Worm (Caenorhabditis elegans) whole organism, late embryonic: ENCODE results near the gene ufd-2.

Experiments used
- F13H6.1 ChIP-seq: sonication (generic microtip); optimal IDR thresholded peaks from 2 replicates; lab custom pipeline; 2016; ENCODE audit warnings: missing genetic modification characterization, missing compliant biosample characterization
- K02D7.2 ChIP-seq: sonication (generic microtip); optimal IDR thresholded peaks from 2 replicates; lab custom pipeline; 2017; ENCODE audit warnings: mild to moderate bottlenecking, missing genetic modification characterization, missing compliant biosample characterization
- K09A11.1 ChIP-seq: sonication (generic microtip); optimal IDR thresholded peaks from 2 replicates; lab custom pipeline; 2017; ENCODE audit warnings: antibody characterized with exemption, mild to moderate bottlenecking, missing genetic modification characterization, missing compliant biosample characterization; ENCODE audit not compliant: insufficient read depth
- Y22D7AL.16 ChIP-seq: sonication (generic microtip); optimal IDR thresholded peaks from 2 replicates; lab custom pipeline; 2016; ENCODE audit warnings: missing genetic modification characterization, missing compliant biosample characterization
- ama-1 ChIP-seq: fragments of 150-350 bp; optimal IDR thresholded peaks from 2 replicates; lab custom pipeline; 2014
- ceh-14 ChIP-seq: sonication (generic microtip); optimal IDR thresholded peaks from 2 replicates; lab custom pipeline; 2016; ENCODE audit warnings: missing genotype, missing genetic modification characterization, missing compliant biosample characterization
- ceh-19 ChIP-seq: fragments of 200-800 bp; sonication (Bioruptor generic); optimal IDR thresholded peaks from 2 replicates; lab custom pipeline; 2018; ENCODE audit warnings: mild to moderate bottlenecking, missing genetic modification characterization, missing compliant biosample characterization
- ceh-24 ChIP-seq: sonication (generic microtip); optimal IDR thresholded peaks from 2 replicates; lab custom pipeline; 2016; ENCODE audit warnings: mild to moderate bottlenecking, missing genetic modification characterization, missing compliant biosample characterization
- ceh-31 ChIP-seq: sonication (generic microtip); optimal IDR thresholded peaks from 2 replicates; lab custom pipeline; 2016; ENCODE audit warnings: missing genetic modification characterization, missing compliant biosample characterization
- ceh-45 ChIP-seq: fragments of 200-800 bp; sonication (Bioruptor generic); IDR thresholded peaks from 2 replicates; pipeline ENCODE4 v1.3.6; 2022; ENCODE audit warnings: missing genetic modification reagents, missing genetic modification characterization, missing compliant biosample characterization
- ceh-9 ChIP-seq: sonication (generic microtip); optimal IDR thresholded peaks from 2 replicates; lab custom pipeline; 2016; ENCODE audit warnings: mild to moderate bottlenecking, missing genetic modification characterization, inconsistent platforms, missing compliant biosample characterization
- che-1 ChIP-seq: sonication (generic microtip); optimal IDR thresholded peaks from 2 replicates; lab custom pipeline; 2016; ENCODE audit warnings: mild to moderate bottlenecking, missing genetic modification characterization, missing compliant biosample characterization
- dve-1 ChIP-seq: sonication (generic microtip); optimal IDR thresholded peaks from 2 replicates; lab custom pipeline; 2017; ENCODE audit warnings: antibody characterized with exemption, mild to moderate bottlenecking, missing genetic modification characterization, missing compliant biosample characterization
- elt-2 ChIP-seq: sonication (generic microtip); optimal IDR thresholded peaks from 2 replicates; lab custom pipeline; 2016; ENCODE audit warnings: missing genetic modification reagents, missing genetic modification characterization, missing compliant biosample characterization
- elt-4 ChIP-seq: sonication (generic microtip); optimal IDR thresholded peaks from 2 replicates; lab custom pipeline; 2016; ENCODE audit warnings: missing genetic modification characterization, missing compliant biosample characterization
- ets-4 ChIP-seq: sonication (generic microtip); optimal IDR thresholded peaks from 2 replicates; lab custom pipeline; 2016; ENCODE audit warnings: missing genetic modification characterization, missing compliant biosample characterization
- fkh-10 ChIP-seq: fragments of 150-350 bp; optimal IDR thresholded peaks from 2 replicates; lab custom pipeline; 2014; ENCODE audit warnings: missing biosample characterization, missing genetic modification reagents, missing genetic modification characterization
- fkh-6 ChIP-seq: sonication (generic microtip); optimal IDR thresholded peaks from 2 replicates; lab custom pipeline; 2016; ENCODE audit warnings: missing genetic modification characterization, missing compliant biosample characterization
- gmeb-2 ChIP-seq: sonication (generic microtip); optimal IDR thresholded peaks from 2 replicates; lab custom pipeline; 2016; ENCODE audit warnings: missing genetic modification characterization, inconsistent platforms, missing compliant biosample characterization
- hlh-6 ChIP-seq: sonication (generic microtip); optimal IDR thresholded peaks from 2 replicates; lab custom pipeline; 2016; ENCODE audit warnings: missing genotype, missing genetic modification characterization, missing compliant biosample characterization
- lin-11 ChIP-seq: fragments of 200-800 bp; sonication (Bioruptor generic); optimal IDR thresholded peaks from 2 replicates; lab custom pipeline; 2018; ENCODE audit warnings: mild to moderate bottlenecking, missing genetic modification characterization, missing compliant biosample characterization
- nhr-11 ChIP-seq: fragments of 150-350 bp; optimal IDR thresholded peaks from 2 replicates; lab custom pipeline; 2014; ENCODE audit warnings: missing biosample characterization, missing genetic modification characterization
- npax-4 ChIP-seq: sonication (generic microtip); optimal IDR thresholded peaks from 2 replicates; lab custom pipeline; 2016; ENCODE audit warnings: missing genetic modification characterization, missing compliant biosample characterization
- pag-3 ChIP-seq: sonication (generic microtip); optimal IDR thresholded peaks from 2 replicates; lab custom pipeline; 2016; ENCODE audit warnings: missing compliant biosample characterization, missing genetic modification characterization, borderline replicate concordance
- pros-1 ChIP-seq: fragments of 150-350 bp; optimal IDR thresholded peaks from 2 replicates; lab custom pipeline; 2014; ENCODE audit warnings: missing biosample characterization, missing genetic modification reagents, missing genetic modification characterization
- ref-2 ChIP-seq: sonication (generic microtip); optimal IDR thresholded peaks from 2 replicates; lab custom pipeline; 2016; ENCODE audit warnings: missing genetic modification characterization, missing compliant biosample characterization
- rnt-1 ChIP-seq: sonication (generic microtip); optimal IDR thresholded peaks from 2 replicates; lab custom pipeline; 2016; ENCODE audit warnings: missing genetic modification characterization, missing compliant biosample characterization
- sdc-2 ChIP-seq: sonication (generic microtip); optimal IDR thresholded peaks from 2 replicates; lab custom pipeline; 2016; ENCODE audit warnings: missing genotype, missing genetic modification characterization, missing compliant biosample characterization
- sox-2 ChIP-seq: fragments of 200-800 bp; sonication (Bioruptor generic); IDR thresholded peaks from 2 replicates; pipeline ENCODE4 v1.3.6; 2022; ENCODE audit warnings: missing genetic modification reagents, missing genetic modification characterization, missing compliant biosample characterization
- syd-9 ChIP-seq: sonication (generic microtip); optimal IDR thresholded peaks from 2 replicates; lab custom pipeline; 2016; ENCODE audit warnings: mild to moderate bottlenecking, missing genetic modification characterization, moderate library complexity, missing compliant biosample characterization
- tbx-2 ChIP-seq: sonication (generic microtip); optimal IDR thresholded peaks from 2 replicates; lab custom pipeline; 2016; ENCODE audit warnings: missing genetic modification characterization, missing compliant biosample characterization
- ttx-3 ChIP-seq: sonication (generic microtip); optimal IDR thresholded peaks from 2 replicates; lab custom pipeline; 2016; ENCODE audit warnings: missing genetic modification reagents, missing genetic modification characterization, missing compliant biosample characterization
- unc-42 ChIP-seq: sonication (generic microtip); optimal IDR thresholded peaks from 2 replicates; lab custom pipeline; 2016; ENCODE audit warnings: missing genotype, missing genetic modification characterization, missing compliant biosample characterization
- unc-55 ChIP-seq: sonication (generic microtip); optimal IDR thresholded peaks from 2 replicates; lab custom pipeline; 2017; ENCODE audit warnings: missing biosample characterization, missing genetic modification reagents, missing genetic modification characterization
- unc-86 ChIP-seq: sonication (generic microtip); optimal IDR thresholded peaks from 2 replicates; lab custom pipeline; 2016; ENCODE audit warnings: missing genetic modification characterization, missing compliant biosample characterization
- zip-5 ChIP-seq: sonication (generic microtip); optimal IDR thresholded peaks from 2 replicates; lab custom pipeline; 2016; ENCODE audit warnings: missing genetic modification characterization, missing compliant biosample characterization

Gene ufd-2

DNA sequence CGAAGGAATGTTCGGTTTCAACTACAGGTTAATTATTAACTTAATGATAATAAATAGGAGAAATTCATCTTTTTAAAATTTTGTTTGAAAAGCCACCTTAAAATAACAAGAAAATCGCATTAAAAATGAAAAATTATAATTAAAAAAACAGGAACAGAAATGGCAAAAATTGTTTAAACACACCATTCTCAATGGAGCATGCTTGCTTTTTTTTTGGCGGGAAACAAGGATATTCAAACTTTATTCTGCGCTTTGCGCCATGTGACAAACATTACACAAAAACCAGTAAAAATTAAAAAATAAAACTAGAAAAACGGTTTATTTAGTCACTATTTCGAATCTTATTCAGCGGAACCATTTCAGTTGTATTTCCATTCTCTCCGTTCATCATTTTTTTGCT is 33.8 kb upstream of the ufd-2 start:
- no peak for TF ChIP-seq F13H6.1 (tag; lab: Kevin White, UChicago)
- no peak for TF ChIP-seq nhr-11
- TF ChIP-seq ceh-9 (tag; lab: Kevin White, UChicago) = no peak
- TF ChIP-seq zip-5 (tag; lab: Kevin White, UChicago) = no peak
- no peak for TF ChIP-seq ama-1
- TF ChIP-seq dve-1 (tag; lab: Kevin White, UChicago) = no peak
- no peak for TF ChIP-seq ets-4
- no peak for TF ChIP-seq ceh-19 (GFP tag; lab: Kevin White, UChicago)
- no peak for TF ChIP-seq rnt-1 (tag; lab: Kevin White, UChicago)
- TF ChIP-seq tbx-2 (tag; lab: Kevin White, UChicago) = no peak
- no peak for TF ChIP-seq ref-2 (tag; lab: Kevin White, UChicago)
- no peak for TF ChIP-seq unc-55 (GFP tag; lab: Kevin White, UChicago)
- TF ChIP-seq unc-86 (tag; lab: Kevin White, UChicago) = no peak

ce11 chrII:8032657-8033056 is 29.9 kb upstream of the ufd-2 start, which contains the start of gene nrf-6:
nrf-6 (minus strand) TSS chrII:8032708.
- TF ChIP-seq lin-11 = no peak
- no peak for TF ChIP-seq ceh-31
- TF ChIP-seq K09A11.1 (tag; lab: Kevin White, UChicago) = no peak
- TF ChIP-seq elt-2 = peak; percentile 80

ce11 chrII:8034008-8034407 is 28.5 kb upstream of the ufd-2 start:
- TF ChIP-seq pros-1 (tag; lab: Kevin White, UChicago) = no peak
- TF ChIP-seq ceh-24 (tag; lab: Kevin White, UChicago) = no peak
- no peak for TF ChIP-seq sox-2 (GFP tag; lab: Robert Waterston, UW)
- TF ChIP-seq ttx-3 (tag; lab: Kevin White, UChicago) = no peak
- TF ChIP-seq unc-86 (tag; lab: Kevin White, UChicago) = no peak
- no peak for TF ChIP-seq syd-9 (tag; lab: Kevin White, UChicago)
- no peak for TF ChIP-seq che-1
- no peak for TF ChIP-seq unc-42 (tag; lab: Kevin White, UChicago)
- no peak for TF ChIP-seq K02D7.2 (tag; lab: Kevin White, UChicago)
- TF ChIP-seq ceh-14 (tag; lab: Kevin White, UChicago) = no peak
- no peak for TF ChIP-seq gmeb-2 (tag; lab: Kevin White, UChicago)
- no peak for TF ChIP-seq dve-1 (tag; lab: Kevin White, UChicago)
- no peak for TF ChIP-seq npax-4 (tag; lab: Kevin White, UChicago)
- no peak for TF ChIP-seq hlh-6
- no peak for TF ChIP-seq sdc-2 (tag; lab: Kevin White, UChicago)

DNA sequence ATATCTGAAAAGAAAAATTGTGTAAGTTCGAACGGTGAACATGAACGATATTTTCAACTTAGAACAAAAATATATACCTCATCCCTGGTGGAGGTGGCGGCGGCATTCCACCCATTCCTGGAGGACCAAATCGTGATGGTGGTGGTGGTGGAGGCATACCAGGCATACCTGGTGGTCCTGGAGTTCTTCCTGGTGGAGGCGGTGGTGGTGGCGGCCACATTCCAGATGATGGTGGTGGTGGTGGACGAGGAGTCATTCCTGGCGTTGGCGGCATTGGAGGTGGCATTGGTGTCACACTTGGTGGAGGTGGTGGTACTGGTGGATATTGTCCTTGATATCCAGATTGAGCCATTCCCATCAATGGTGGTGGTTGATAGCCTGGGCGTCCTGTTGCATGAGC is 27.9 kb upstream of the ufd-2 start:
- no peak for TF ChIP-seq pag-3 (tag; lab: Kevin White, UChicago)
- TF ChIP-seq K09A11.1 (tag; lab: Kevin White, UChicago) = no peak
- no peak for TF ChIP-seq ceh-24 (tag; lab: Kevin White, UChicago)
- TF ChIP-seq ama-1 = no peak
- no peak for TF ChIP-seq elt-2
- no peak for TF ChIP-seq sdc-2 (tag; lab: Kevin White, UChicago)
- no peak for TF ChIP-seq pros-1 (tag; lab: Kevin White, UChicago)
- no peak for TF ChIP-seq ets-4
- TF ChIP-seq Y22D7AL.16 (tag; lab: Kevin White, UChicago) = no peak
- no peak for TF ChIP-seq fkh-10
- no peak for TF ChIP-seq sox-2 (GFP tag; lab: Robert Waterston, UW)
- TF ChIP-seq elt-4 = no peak
- no peak for TF ChIP-seq rnt-1 (tag; lab: Kevin White, UChicago)
- TF ChIP-seq ceh-9 (tag; lab: Kevin White, UChicago) = no peak
- no peak for TF ChIP-seq fkh-6 (tag; lab: Kevin White, UChicago)
- no peak for TF ChIP-seq zip-5 (tag; lab: Kevin White, UChicago)
- TF ChIP-seq ceh-45 (GFP tag; lab: Robert Waterston, UW) = no peak
- TF ChIP-seq, all 69 proteins: peak for 0
